Worm (Caenorhabditis elegans): Measurements from ENCODE around the gene Y41E3.18.

Y41E3.18 gene

DNA sequence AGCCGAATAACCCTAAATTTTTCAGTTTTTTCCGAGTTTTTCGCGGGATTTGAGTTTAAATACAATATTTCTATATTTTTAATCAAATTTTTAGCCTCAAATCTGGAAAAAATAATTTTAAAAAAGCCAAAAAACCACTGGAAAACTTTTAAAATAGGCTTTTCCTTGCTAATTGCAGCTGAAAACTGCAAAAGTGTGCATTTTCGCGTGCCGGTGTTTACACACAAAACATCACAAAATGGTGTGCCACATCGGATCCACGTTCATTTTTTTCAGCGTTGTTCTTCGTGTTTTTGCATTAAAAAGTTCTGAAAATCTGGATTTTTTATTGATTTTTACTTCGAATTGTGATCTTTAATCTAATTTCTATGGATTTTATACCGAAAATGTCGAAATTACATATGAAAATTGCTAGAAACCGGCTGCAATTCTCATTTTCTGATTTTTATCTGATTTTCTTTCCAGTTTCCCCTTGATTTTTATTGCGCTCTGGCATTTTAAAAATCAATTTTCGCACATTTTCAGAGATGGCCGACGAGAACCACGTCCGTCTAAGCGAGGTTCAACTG lies 52.0 kb downstream of the Y41E3.18 start, which contains the start of gene Y41E3.7 (continued):
- no peak for TF ChIP-seq nhr-90 (tag; optimal IDR thresholded peaks at IDR 0.05; ENCODE audit: poor library complexity)
- no peak for TF ChIP-seq irx-1 (tag; optimal IDR thresholded peaks at IDR 0.05)
- TF ChIP-seq jun-1 (tag; optimal IDR thresholded peaks at IDR 0.05), result no peak
- TF ChIP-seq dpl-1 (GFP tag; optimal IDR thresholded peaks at IDR 0.05), result peak; percentile 24 to 59 (median 54)
- TF ChIP-seq nhr-47 (tag; optimal IDR thresholded peaks at IDR 0.05), result peak; percentile 18
- no peak for TF ChIP-seq nhr-85 (tag)
- no peak for TF ChIP-seq mdl-1 (tag; optimal IDR thresholded peaks at IDR 0.05)
- TF ChIP-seq snu-23 (GFP tag; optimal IDR thresholded peaks at IDR 0.05), result peak; percentile 31
- TF ChIP-seq rnt-1 (tag; optimal IDR thresholded peaks at IDR 0.05), result peak; percentile 27
- no peak for TF ChIP-seq C04F5.9 (tag; optimal IDR thresholded peaks at IDR 0.05)
- TF ChIP-seq lir-3 (tag; optimal IDR thresholded peaks at IDR 0.05; ENCODE audit: poor library complexity), result no peak
- TF ChIP-seq hpl-2 (GFP tag; optimal IDR thresholded peaks at IDR 0.05), result no peak
- peak; percentile 31 to 43 for TF ChIP-seq lsy-2 (tag; optimal IDR thresholded peaks at IDR 0.05)

DNA sequence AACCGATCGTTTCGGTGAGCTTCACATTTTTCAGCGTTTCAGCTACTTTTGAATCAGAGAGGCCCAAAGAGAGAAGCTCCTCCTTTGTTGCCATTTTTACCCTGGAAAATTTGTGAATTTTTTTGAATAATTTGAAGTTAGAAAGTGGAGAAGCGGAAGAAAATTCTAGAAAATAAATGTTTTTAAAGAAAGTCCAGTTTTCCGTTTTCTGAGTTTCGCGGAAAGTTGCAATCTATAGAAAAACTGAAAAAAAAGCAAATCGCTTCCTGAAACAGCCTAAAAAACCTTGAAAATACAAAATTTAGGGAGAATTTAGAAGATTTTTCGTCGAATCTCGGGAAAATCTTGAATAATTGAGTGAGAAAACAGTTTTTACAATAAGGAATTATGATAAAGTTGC lies 52.5 kb downstream of the Y41E3.18 start, which contains the start of gene qars-1:
TSS of gene qars-1 (minus strand) at position 101 of the 400 bp plus-strand sequence.
- TF ChIP-seq mef-2 (tag; optimal IDR thresholded peaks at IDR 0.05), result no peak
- no peak for TF ChIP-seq grh-1 (GFP tag; IDR thresholded peaks at IDR 0.05)
- no peak for TF ChIP-seq zag-1 (tag; optimal IDR thresholded peaks at IDR 0.05)

DNA sequence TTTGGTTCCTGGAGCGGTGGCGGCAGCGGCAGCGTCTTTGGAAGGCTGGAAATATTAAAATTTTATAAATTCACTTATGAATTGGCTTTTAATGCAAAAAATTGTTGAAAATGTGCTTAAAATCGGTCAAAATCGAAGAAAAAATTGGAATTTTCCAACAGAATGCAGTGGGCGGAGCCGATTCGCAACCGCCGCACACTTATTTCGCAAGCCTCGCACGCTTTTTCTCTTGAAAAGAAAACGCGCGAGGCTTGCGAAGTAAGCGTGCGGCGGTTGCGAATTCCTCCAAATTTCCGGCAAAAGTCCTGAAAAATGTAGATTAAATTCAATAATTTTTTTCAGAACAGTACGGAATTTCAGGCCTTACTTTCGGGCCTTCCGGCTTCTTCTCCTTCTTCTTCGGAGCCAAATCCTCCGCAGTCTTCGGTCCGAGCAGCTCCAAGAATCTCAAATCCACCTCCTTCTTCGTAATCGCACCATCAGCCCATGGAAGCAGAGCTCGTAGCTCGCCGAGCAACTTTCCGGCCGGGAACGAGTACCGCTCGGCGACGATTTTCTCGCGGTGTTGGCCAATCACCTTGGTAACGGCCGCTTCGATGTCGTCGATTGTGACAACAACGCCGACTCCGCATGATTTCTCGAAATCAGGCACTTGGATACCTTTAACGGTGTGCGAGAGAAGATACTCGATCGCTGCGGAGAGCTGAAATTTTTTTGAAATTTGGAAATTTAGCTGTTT lies 53.2 kb downstream of the Y41E3.18 start:
- no peak for TF ChIP-seq nhr-90 (tag; optimal IDR thresholded peaks at IDR 0.05; ENCODE audit: poor library complexity)
- no peak for TF ChIP-seq unc-130 (tag; optimal IDR thresholded peaks at IDR 0.05)
- TF ChIP-seq ceh-90 (tag; optimal IDR thresholded peaks at IDR 0.05), result no peak
- no peak for TF ChIP-seq rnt-1 (tag; optimal IDR thresholded peaks at IDR 0.05)
- no peak for TF ChIP-seq pag-3 (tag; optimal IDR thresholded peaks at IDR 0.05; ENCODE audit: borderline replicate concordance, insufficient read depth)
- no peak for TF ChIP-seq dpl-1 (GFP tag; optimal IDR thresholded peaks at IDR 0.05)
- TF ChIP-seq mdl-1 (tag; optimal IDR thresholded peaks at IDR 0.05), result no peak
- TF ChIP-seq blmp-1 (tag; optimal IDR thresholded peaks at IDR 0.05), result no peak
- TF ChIP-seq nhr-47 (tag; optimal IDR thresholded peaks at IDR 0.05), result no peak

Data from whole organism, L1 larva.